Worm (Caenorhabditis elegans) whole organism, L4 larva: ENCODE measurements around the gene K08F4.12.

Experiments used
- D1046.2 ChIP-seq: fragments of 200-800 bp; sonication (Bioruptor generic); IDR thresholded peaks from 2 replicates; pipeline ENCODE4 v1.3.6; 2022; ENCODE audit warnings: missing genetic modification characterization, missing compliant biosample characterization
- F10B5.3 ChIP-seq: sonication (generic microtip); optimal IDR thresholded peaks from 2 replicates; lab custom pipeline; 2016; ENCODE audit warnings: mild to moderate bottlenecking, missing genetic modification characterization, missing compliant biosample characterization
- F37D6.2 ChIP-seq: sonication (generic microtip); optimal IDR thresholded peaks from 2 replicates; lab custom pipeline; 2016; ENCODE audit warnings: mild to moderate bottlenecking, missing genetic modification characterization, missing compliant biosample characterization
- F49E8.2 ChIP-seq: sonication (generic microtip); optimal IDR thresholded peaks from 2 replicates; lab custom pipeline; 2016; ENCODE audit warnings: missing compliant biosample characterization, mild to moderate bottlenecking, missing genetic modification characterization, borderline replicate concordance
- R02D3.7 ChIP-seq: fragments of 150-350 bp; sonication (generic microtip); optimal IDR thresholded peaks from 3 replicates; lab custom pipeline; 2014; ENCODE audit warnings: missing biosample characterization, missing genetic modification characterization
- T20F7.1 ChIP-seq: fragments of 200-800 bp; sonication (Bioruptor generic); optimal IDR thresholded peaks from 2 replicates; lab custom pipeline; 2018; ENCODE audit warnings: mild to moderate bottlenecking, missing genetic modification characterization, missing compliant biosample characterization
- Y48G9A.11 ChIP-seq: fragments of 200-800 bp; sonication (Bioruptor generic); IDR thresholded peaks from 2 replicates; pipeline ENCODE4 v1.3.6; 2022; ENCODE audit warnings: missing genetic modification reagents, missing genetic modification characterization, missing compliant biosample characterization
- Y5F2A.4 ChIP-seq: fragments of 200-800 bp; sonication (Bioruptor generic); optimal IDR thresholded peaks from 2 replicates; lab custom pipeline; 2018; ENCODE audit warnings: mild to moderate bottlenecking, missing genetic modification characterization, missing compliant biosample characterization
- aha-1 ChIP-seq: fragments of 150-350 bp; peaks from one replicate; lab custom pipeline; 2014; ENCODE audit warnings: missing biosample characterization, missing genetic modification characterization
- ama-1 ChIP-seq: fragments of 150-350 bp; optimal IDR thresholded peaks from 2 replicates; lab custom pipeline; 2014; ENCODE audit warnings: inconsistent platforms, mixed read lengths
- attf-4 ChIP-seq: sonication (generic microtip); optimal IDR thresholded peaks from 3 replicates; lab custom pipeline; 2017; ENCODE audit warnings: missing biosample characterization, missing genetic modification characterization
- ceh-28 ChIP-seq: fragments of 150-350 bp; optimal IDR thresholded peaks from 2 replicates; lab custom pipeline; 2014; ENCODE audit warnings: missing biosample characterization, missing genetic modification reagents, missing genetic modification characterization
- ceh-44 ChIP-seq: fragments of 200-800 bp; sonication (Bioruptor generic); IDR thresholded peaks from 2 replicates; pipeline ENCODE4 v1.3.6; 2022; ENCODE audit warnings: missing genetic modification reagents, missing genetic modification characterization, missing compliant biosample characterization
- ceh-62 ChIP-seq: sonication (generic microtip); optimal IDR thresholded peaks from 2 replicates; lab custom pipeline; 2017; ENCODE audit warnings: missing biosample characterization, missing genetic modification characterization
- ces-1 ChIP-seq: fragments of 150-350 bp; sonication (generic microtip); optimal IDR thresholded peaks from 4 replicates; lab custom pipeline; 2014; ENCODE audit warnings: missing biosample characterization, missing genetic modification reagents, missing genetic modification characterization
- daf-8 ChIP-seq: fragments of 200-800 bp; sonication (Bioruptor generic); IDR thresholded peaks from 2 replicates; pipeline ENCODE4 v1.3.6; 2022; ENCODE audit warnings: missing genetic modification characterization, missing compliant biosample characterization
- fkh-10 ChIP-seq: fragments of 150-350 bp; optimal IDR thresholded peaks from 2 replicates; lab custom pipeline; 2014; ENCODE audit warnings: missing biosample characterization, missing genetic modification reagents, missing genetic modification characterization
- fos-1 ChIP-seq: fragments of 150-350 bp; optimal IDR thresholded peaks from 2 replicates; lab custom pipeline; 2014; ENCODE audit warnings: missing biosample characterization, missing genetic modification characterization
- gei-8 ChIP-seq: fragments of 200-800 bp; sonication (Bioruptor generic); optimal IDR thresholded peaks from 2 replicates; lab custom pipeline; 2018; ENCODE audit warnings: mild to moderate bottlenecking, missing genetic modification characterization, missing compliant biosample characterization
- hlh-11 ChIP-seq: fragments of 200-800 bp; sonication (Bioruptor generic); optimal IDR thresholded peaks from 2 replicates; lab custom pipeline; 2018; ENCODE audit warnings: mild to moderate bottlenecking, missing genetic modification characterization, missing compliant biosample characterization
- lin-1 ChIP-seq: fragments of 200-800 bp; sonication (Bioruptor generic); IDR thresholded peaks from 2 replicates; pipeline ENCODE4 v1.3.6; 2022; ENCODE audit warnings: missing genetic modification reagents, missing genetic modification characterization, missing compliant biosample characterization
- lsy-2 ChIP-seq, 2 experiments: fragments of 150-350 bp in 1 of 2; sonication (generic microtip) in 1 of 2; optimal IDR thresholded peaks; 2 replicates each; lab custom pipeline; 2014 to 2017; ENCODE audit warnings: missing biosample characterization in 2 of 2, missing genetic modification characterization in 2 of 2
- mdt-29 ChIP-seq: fragments of 200-800 bp; sonication (Bioruptor generic); IDR thresholded peaks from 2 replicates; pipeline ENCODE4 v1.3.6; 2022; ENCODE audit warnings: missing genetic modification reagents, missing genetic modification characterization, missing compliant biosample characterization
- mep-1 ChIP-seq: fragments of 150-350 bp; sonication (generic microtip); optimal IDR thresholded peaks from 3 replicates; lab custom pipeline; 2014; ENCODE audit warnings: missing biosample characterization, missing genetic modification characterization
- nhr-102 ChIP-seq: sonication (generic microtip); optimal IDR thresholded peaks from 2 replicates; lab custom pipeline; 2016; ENCODE audit warnings: mild to moderate bottlenecking, missing genetic modification characterization, moderate library complexity, missing compliant biosample characterization
- nhr-111 ChIP-seq: fragments of 200-800 bp; sonication (Bioruptor generic); optimal IDR thresholded peaks from 2 replicates; lab custom pipeline; 2018; ENCODE audit warnings: mild to moderate bottlenecking, missing genetic modification characterization, missing compliant biosample characterization
- nhr-6 ChIP-seq: fragments of 150-350 bp; optimal IDR thresholded peaks from 2 replicates; lab custom pipeline; 2014; ENCODE audit warnings: missing biosample characterization, missing genetic modification characterization
- nhr-76 ChIP-seq: fragments of 150-350 bp; optimal IDR thresholded peaks from 2 replicates; lab custom pipeline; 2014; ENCODE audit warnings: missing biosample characterization, missing genetic modification characterization
- pha-4 ChIP-seq, 2 experiments: fragments of 150-350 bp in 1 of 2; fragments of 200-800 bp in 1 of 2; sonication (Bioruptor generic) in 1 of 2; IDR thresholded peaks in 1 of 2; optimal IDR thresholded peaks in 1 of 2; 2 replicates each; pipeline versions ENCODE4 v1.3.6 to Lab custom; 2014 to 2022; ENCODE audit warnings: missing genetic modification characterization in 2 of 2, missing genetic modification reagents in 2 of 2, missing biosample characterization in 1 of 2, missing compliant biosample characterization in 1 of 2
- pqm-1 ChIP-seq: sonication (generic microtip); optimal IDR thresholded peaks from 2 replicates; lab custom pipeline; 2017; ENCODE audit warnings: missing biosample characterization, missing genetic modification characterization
- set-16 ChIP-seq: fragments of 200-800 bp; sonication (Bioruptor generic); IDR thresholded peaks from 2 replicates; pipeline ENCODE4 v1.3.6; 2022; ENCODE audit warnings: missing genetic modification reagents, missing genetic modification characterization, missing compliant biosample characterization
- skn-1 ChIP-seq: fragments of 150-350 bp; optimal IDR thresholded peaks from 2 replicates; lab custom pipeline; 2014; ENCODE audit warnings: missing biosample characterization, missing genetic modification characterization
- spr-3 ChIP-seq: fragments of 200-800 bp; sonication (Bioruptor generic); optimal IDR thresholded peaks from 2 replicates; lab custom pipeline; 2018; ENCODE audit warnings: mild to moderate bottlenecking, missing genetic modification characterization, missing compliant biosample characterization
- tag-97 ChIP-seq: fragments of 200-800 bp; sonication (Bioruptor generic); IDR thresholded peaks from 2 replicates; pipeline ENCODE4 v1.3.6; 2022; ENCODE audit warnings: missing genetic modification characterization, missing compliant biosample characterization
- unc-130 ChIP-seq: sonication (generic microtip); optimal IDR thresholded peaks from 2 replicates; lab custom pipeline; 2016; ENCODE audit warnings: missing genetic modification reagents, missing genetic modification characterization, missing compliant biosample characterization
- unc-39 ChIP-seq: sonication (generic microtip); optimal IDR thresholded peaks from 2 replicates; lab custom pipeline; 2017; ENCODE audit warnings: missing biosample characterization, missing genetic modification characterization
- unc-62 ChIP-seq, 3 experiments: fragments of 150-350 bp in 1 of 3; sonication (generic microtip); optimal IDR thresholded peaks in 2 of 3; peaks in 1 of 3; 1 replicate in 1 of 3; 2 replicates in 2 of 3; lab custom pipeline; 2014 to 2017; ENCODE audit warnings: missing biosample characterization in 3 of 3, missing genetic modification characterization in 3 of 3, missing genetic modification reagents in 3 of 3, missing genotype in 1 of 3
- zag-1 ChIP-seq: fragments of 150-350 bp; optimal IDR thresholded peaks from 2 replicates; lab custom pipeline; 2014; ENCODE audit warnings: missing biosample characterization, missing genetic modification characterization
- zip-11 ChIP-seq: fragments of 200-800 bp; sonication (Bioruptor generic); IDR thresholded peaks from 2 replicates; pipeline ENCODE4 v1.3.6; 2022; ENCODE audit warnings: missing genetic modification characterization, missing compliant biosample characterization
- ztf-11 ChIP-seq: fragments of 150-350 bp; optimal IDR thresholded peaks from 2 replicates; lab custom pipeline; 2014; ENCODE audit warnings: missing biosample characterization, missing genetic modification characterization
- ztf-7 ChIP-seq: fragments of 150-350 bp; optimal IDR thresholded peaks from 2 replicates; lab custom pipeline; 2014; ENCODE audit warnings: missing biosample characterization, missing genetic modification characterization

The K08F4.12 gene

DNA sequence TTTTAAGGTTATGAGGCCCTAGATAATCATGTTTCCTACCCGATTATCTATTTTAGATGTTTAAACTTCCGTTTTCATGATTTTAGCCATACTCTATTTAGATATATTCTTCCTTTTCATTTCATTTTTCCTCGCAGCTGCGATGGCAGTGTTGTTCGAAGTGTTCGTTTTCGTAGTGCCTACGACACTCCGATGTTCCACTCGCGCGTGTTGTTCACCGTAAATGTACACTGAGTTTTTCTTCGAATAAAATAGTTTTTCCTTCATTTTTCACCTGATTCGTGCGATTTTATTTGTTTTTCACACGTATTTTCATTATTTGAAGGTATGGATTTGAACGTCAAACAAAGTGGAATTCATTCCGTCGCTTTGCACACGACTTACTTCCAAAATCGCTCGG lies 41.0 kb upstream of the K08F4.12 start, which contains the start of gene dis-3:
Gene dis-3, plus strand, starts transcription at position 322 of the 400 bp plus-strand sequence.
- TF ChIP-seq R02D3.7 (tag; lab: Kevin White, UChicago) (peak; percentile 55), ceh-44 (GFP tag; lab: Robert Waterston, UW) (no peak), Y48G9A.11 (GFP tag; lab: Robert Waterston, UW) (0 out of 2 replicates have a peak, but pooled peaks have one; percentile 31), skn-1 (no peak), T20F7.1 (GFP tag; lab: Kevin White, UChicago) (peak; percentile 88), daf-8 (GFP tag; lab: Robert Waterston, UW) (no peak), aha-1 (tag; lab: Kevin White, UChicago) (peak; percentile 45), pha-4 (GFP tag; IDR thresholded peaks at IDR 0.05; lab: Robert Waterston, UW) (no peak), pha-4 (tag; optimal IDR thresholded peaks at IDR 0.05; lab: Kevin White, UChicago) (no peak), F49E8.2 (tag; lab: Kevin White, UChicago) (no peak), gei-8 (GFP tag; lab: Kevin White, UChicago) (no peak)
- TF ChIP-seq, all 104 proteins: peak for 4

DNA sequence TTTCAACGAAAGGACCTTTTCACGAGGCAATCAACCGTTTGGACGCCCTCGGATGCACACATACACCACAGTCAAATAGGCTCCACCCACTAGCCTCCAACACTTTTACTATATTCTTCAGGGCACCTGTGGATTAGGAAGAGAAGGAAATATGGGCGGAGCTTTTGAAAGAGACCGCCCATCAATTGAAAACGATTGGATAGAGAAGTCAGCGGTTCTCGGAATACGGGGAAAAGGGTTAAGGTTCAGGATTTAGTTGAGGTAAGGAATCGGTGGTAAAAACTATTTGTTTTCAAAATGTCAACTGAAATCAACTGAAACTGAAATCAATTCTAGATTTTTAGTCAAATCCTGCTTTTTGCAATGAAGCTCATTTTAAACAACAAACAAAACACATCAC lies 27.5 kb upstream of the K08F4.12 start, which contains the start of gene egl-38:
Gene egl-38, minus strand, starts transcription at position 101 of the 400 bp plus-strand sequence.
- TF ChIP-seq attf-4 (tag; lab: Kevin White, UChicago), result no peak
- TF ChIP-seq gei-8 (GFP tag; lab: Kevin White, UChicago), result no peak
- no peak for TF ChIP-seq zip-11
- TF ChIP-seq tag-97, result no peak
- TF ChIP-seq ces-1 (GFP tag; lab: Kevin White, UChicago), result no peak

DNA sequence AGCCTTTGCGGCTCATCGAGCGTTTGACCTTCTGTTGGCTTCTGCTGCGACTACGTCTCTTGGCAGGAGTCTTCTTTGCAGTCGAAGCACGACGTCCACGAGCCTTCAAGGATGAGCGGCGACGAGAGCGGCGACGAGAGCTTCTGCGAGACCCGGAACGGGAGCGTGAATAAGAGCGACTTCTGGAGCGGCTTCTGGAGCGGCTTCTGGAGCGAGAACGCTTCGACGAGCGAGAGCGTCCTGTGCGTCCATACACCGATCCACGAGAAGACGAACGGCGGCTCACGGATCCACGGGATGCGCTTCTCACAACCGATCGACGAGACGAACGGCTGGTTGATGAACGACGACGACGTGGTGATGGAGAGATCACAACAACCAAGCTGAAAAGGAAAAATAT lies 27.0 kb upstream of the K08F4.12 start:
- no peak for TF ChIP-seq nhr-102
- no peak for TF ChIP-seq Y5F2A.4
- peak; percentile 22 for TF ChIP-seq spr-3 (GFP tag; lab: Kevin White, UChicago)
- TF ChIP-seq ceh-28 (tag; lab: Kevin White, UChicago), result no peak
- peak; percentile 94 for TF ChIP-seq set-16
- no peak for TF ChIP-seq lin-1 (GFP tag; lab: Robert Waterston, UW)
- TF ChIP-seq ztf-11 (tag; lab: Kevin White, UChicago), result no peak
- no peak for TF ChIP-seq unc-130 (GFP tag; lab: Kevin White, UChicago)
- TF ChIP-seq mep-1 (tag; lab: Kevin White, UChicago), result no peak
- TF ChIP-seq D1046.2 (GFP tag; lab: Robert Waterston, UW), result no peak
- no peak for TF ChIP-seq fos-1
- TF ChIP-seq, all 104 proteins: peak for 2

DNA sequence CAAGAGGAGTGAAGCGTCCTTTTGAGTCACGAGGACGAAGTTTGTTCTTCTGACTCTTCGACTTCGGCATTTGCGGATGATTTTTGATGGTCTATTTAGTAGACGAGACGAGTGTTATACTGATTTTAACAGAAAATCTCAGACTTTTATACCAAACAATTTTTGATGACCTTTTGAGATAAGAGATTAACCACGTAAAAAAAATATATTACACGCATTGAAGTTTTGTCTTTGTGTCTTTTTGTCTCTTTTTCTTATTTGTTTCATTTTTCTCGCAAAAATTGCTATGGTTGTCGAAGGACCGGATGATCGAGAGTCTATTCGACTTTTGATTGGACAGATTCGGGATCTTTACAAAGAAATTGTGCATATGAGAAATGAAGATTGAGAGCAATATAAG lies 26.5 kb upstream of the K08F4.12 start, which contains the start of gene spch-1:
Gene spch-1, minus strand, starts transcription at position 101 of the 400 bp plus-strand sequence.
- TF ChIP-seq fos-1 (no peak), zag-1 (no peak), Y5F2A.4 (no peak), unc-62 (GFP tag; optimal IDR thresholded peaks at IDR 0.05 in 1 of 2; lab: Kevin White, UChicago) (peak in 1 of 2 experiments; percentile 29), unc-62 (tag; optimal IDR thresholded peaks at IDR 0.05; lab: Kevin White, UChicago) (no peak)

DNA sequence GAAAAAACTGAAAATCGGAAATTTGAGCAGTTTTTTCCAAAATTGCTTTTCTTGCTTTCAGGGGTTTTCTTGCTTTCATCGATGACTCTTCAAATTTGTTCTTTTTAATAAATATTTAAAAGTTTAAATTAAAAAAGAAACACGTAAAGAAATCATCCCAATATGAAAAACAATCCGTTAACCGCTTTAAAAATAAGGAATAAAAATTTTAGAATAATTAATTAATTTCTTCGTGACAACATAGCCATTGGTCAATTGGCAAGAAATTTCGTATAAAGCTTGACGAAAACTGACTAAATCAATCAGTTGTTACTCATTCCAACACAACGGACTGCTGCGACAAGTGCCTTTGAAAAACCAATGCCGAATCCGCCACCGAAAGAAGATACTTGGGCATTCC lies 25.3 kb upstream of the K08F4.12 start, which contains the start of gene nsph-3.2:
Gene nsph-3.2, plus strand, starts transcription at position 301 of the 400 bp plus-strand sequence.
- TF ChIP-seq nhr-111 (GFP tag; lab: Kevin White, UChicago) (no peak), daf-8 (GFP tag; lab: Robert Waterston, UW) (no peak), nhr-102 (no peak), pqm-1 (no peak), hlh-11 (tag; lab: Kevin White, UChicago) (no peak), nhr-76 (tag; lab: Kevin White, UChicago) (no peak)
- TF ChIP-seq, all 104 proteins: peak for 0

DNA sequence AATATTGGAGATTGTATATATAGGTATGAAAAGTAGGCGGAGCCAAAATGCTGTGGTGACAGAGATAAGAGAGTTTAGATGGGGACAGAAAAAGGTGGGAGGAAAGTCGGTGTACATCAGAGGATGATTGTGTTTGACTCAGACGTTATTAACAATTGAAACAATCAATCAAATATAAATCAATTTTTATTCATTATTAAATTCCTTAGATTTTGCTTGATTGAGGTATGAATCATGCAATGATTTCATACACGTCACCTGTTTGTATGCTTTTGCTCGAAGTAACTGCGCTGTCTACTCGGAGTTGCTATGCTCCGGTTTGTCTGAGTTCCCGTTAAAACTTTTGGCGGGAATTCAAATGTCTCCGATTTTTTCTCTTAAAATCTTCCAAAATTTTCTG lies 22.8 kb upstream of the K08F4.12 start, which contains the start of gene C04G2.10:
Gene C04G2.10, plus strand, starts transcription at position 301 of the 400 bp plus-strand sequence.
- TF ChIP-seq ztf-11 (tag; lab: Kevin White, UChicago), result no peak
- TF ChIP-seq ceh-62, result no peak
- TF ChIP-seq F10B5.3 (tag; lab: Kevin White, UChicago), result no peak
- TF ChIP-seq unc-39, result no peak
- TF ChIP-seq nhr-6 (tag; lab: Kevin White, UChicago), result no peak
- TF ChIP-seq gei-8 (GFP tag; lab: Kevin White, UChicago), result no peak
- no peak for TF ChIP-seq F37D6.2 (tag; lab: Kevin White, UChicago)
- no peak for TF ChIP-seq ama-1
- TF ChIP-seq ceh-28 (tag; lab: Kevin White, UChicago), result no peak
- TF ChIP-seq fkh-10 (GFP tag; lab: Kevin White, UChicago), result no peak
- TF ChIP-seq ztf-7 (tag; lab: Kevin White, UChicago), result no peak
- TF ChIP-seq mdt-29 (GFP tag; lab: Robert Waterston, UW), result no peak
- no peak for TF ChIP-seq mep-1 (tag; lab: Kevin White, UChicago)
- no peak for TF ChIP-seq lsy-2 (tag; optimal IDR thresholded peaks at IDR 0.05; lab: Kevin White, UChicago)
- no peak for TF ChIP-seq unc-62 (GFP tag; optimal IDR thresholded peaks at IDR 0.05 in 1 of 2; lab: Kevin White, UChicago)
- TF ChIP-seq unc-62 (tag; optimal IDR thresholded peaks at IDR 0.05; lab: Kevin White, UChicago), result no peak
- no peak for TF ChIP-seq skn-1
- TF ChIP-seq tag-97, result no peak
